Fruit fly (Drosophila melanogaster): ENCODE results near the gene msl-2.

msl-2 gene

dm6 chr2L:3465918-3466727, at the start of gene msl-2, which contains the start of gene ND-PDSW:
msl-2 (minus strand) TSS chr2L:3466112.
ND-PDSW (plus strand) TSS chr2L:3466157.
- TF ChIP-seq Pif1A (GFP tag; optimal IDR thresholded peaks at IDR 0.05), result no peak

DNA sequence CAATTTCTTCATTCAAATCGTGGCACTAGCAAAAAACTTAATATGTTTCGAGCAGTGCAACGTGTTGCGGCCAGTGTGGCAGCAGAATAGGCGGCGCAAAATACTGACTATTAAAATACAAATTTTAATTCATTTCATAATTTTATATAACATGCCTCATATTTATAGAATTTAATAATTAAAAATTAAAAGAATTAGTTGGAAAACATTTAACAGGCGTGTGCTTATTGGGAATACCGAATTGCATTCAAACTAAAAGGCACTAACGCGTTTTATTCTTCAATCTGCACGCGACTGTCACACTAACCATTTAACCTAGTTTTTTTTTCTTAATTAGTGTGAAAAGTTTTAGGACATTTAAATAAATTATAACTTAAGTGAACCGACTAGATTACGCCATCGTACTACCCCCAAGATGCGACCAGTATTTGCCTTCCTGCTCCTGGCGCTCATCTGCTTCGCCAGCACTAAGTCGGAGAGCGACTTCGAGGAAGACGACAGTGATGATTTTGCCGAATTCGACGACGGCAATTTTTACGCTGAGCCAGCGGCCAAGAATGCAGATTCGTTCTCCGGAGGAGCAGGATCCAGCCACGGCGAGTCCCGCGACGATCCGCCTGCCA, 48.8 kb upstream of the msl-2 start, which contains the start of the genes LeuRS and CG17593:
Gene LeuRS, minus strand, starts transcription at position 88 of the 623 bp plus-strand sequence.
Gene CG17593, plus strand, starts transcription at position 304 of the 623 bp plus-strand sequence.
- TF ChIP-seq rn (GFP tag; IDR thresholded peaks at IDR 0.05) (no peak), CG14655 (GFP tag; optimal IDR thresholded peaks at IDR 0.05) (no peak), CG17806 (tag; optimal IDR thresholded peaks at IDR 0.05) (no peak), gl (tag; optimal IDR thresholded peaks at IDR 0.05) (no peak), CG8301 (tag; optimal IDR thresholded peaks at IDR 0.05) (no peak), EcR (GFP tag; optimal IDR thresholded peaks at IDR 0.05) (no peak), CG12605 (GFP tag; IDR thresholded peaks at IDR 0.05) (no peak), CG8159 (tag; optimal IDR thresholded peaks at IDR 0.05) (no peak), CG10348 (GFP tag; IDR thresholded peaks at IDR 0.05) (no peak), Ets98B (GFP tag; IDR thresholded peaks at IDR 0.05) (no peak)

- TF ChIP-seq CG10348 (GFP tag; IDR thresholded peaks at IDR 0.05) (no peak), CG34367 (tag; optimal IDR thresholded peaks at IDR 0.05) (no peak), fd96Ca (GFP tag; IDR thresholded peaks at IDR 0.05) (no peak), CG17806 (tag; optimal IDR thresholded peaks at IDR 0.05) (no peak), CG14655 (GFP tag; optimal IDR thresholded peaks at IDR 0.05) (no peak), CG32121 (GFP tag; IDR thresholded peaks at IDR 0.05) (no peak), CG8159 (tag; optimal IDR thresholded peaks at IDR 0.05) (no peak), CG8301 (tag; optimal IDR thresholded peaks at IDR 0.05) (no peak)
Measured at dm6 chr2L:3510002-3510401, 44.1 kb upstream of the msl-2 start, which contains the start of gene CG31954. CG31954 (minus strand) TSS chr2L:3510102.

dm6 chr2L:3507209-3508164, 41.6 kb upstream of the msl-2 start, which contains the start of gene tim:
tim (minus strand) TSS chr2L:3508119.
- TF ChIP-seq CG10348 (GFP tag; IDR thresholded peaks at IDR 0.05) (no peak), EcR (GFP tag; optimal IDR thresholded peaks at IDR 0.05) (no peak), fd96Ca (GFP tag; IDR thresholded peaks at IDR 0.05) (peak; percentile 41; the same call in 1 of the 3 replicates), Snoo (tag; optimal IDR thresholded peaks at IDR 0.05) (no peak), CG15710 (tag; optimal IDR thresholded peaks at IDR 0.05) (no peak), CG9948 (tag; optimal IDR thresholded peaks at IDR 0.05) (no peak), CG4496 (GFP tag; IDR thresholded peaks at IDR 0.05) (peak; percentile 46; the same call in 2 of the 3 replicates)

- TF ChIP-seq Ets98B (GFP tag; IDR thresholded peaks at IDR 0.05) (0 out of 2 replicates have a peak, but pooled peaks have one; percentile 36), CG9948 (tag; optimal IDR thresholded peaks at IDR 0.05) (no peak), CG13204 (GFP tag; optimal IDR thresholded peaks at IDR 0.05) (no peak), CG34367 (tag; optimal IDR thresholded peaks at IDR 0.05) (no peak)
Measured at dm6 chr2L:3506806-3507205, 40.9 kb upstream of the msl-2 start.

DNA sequence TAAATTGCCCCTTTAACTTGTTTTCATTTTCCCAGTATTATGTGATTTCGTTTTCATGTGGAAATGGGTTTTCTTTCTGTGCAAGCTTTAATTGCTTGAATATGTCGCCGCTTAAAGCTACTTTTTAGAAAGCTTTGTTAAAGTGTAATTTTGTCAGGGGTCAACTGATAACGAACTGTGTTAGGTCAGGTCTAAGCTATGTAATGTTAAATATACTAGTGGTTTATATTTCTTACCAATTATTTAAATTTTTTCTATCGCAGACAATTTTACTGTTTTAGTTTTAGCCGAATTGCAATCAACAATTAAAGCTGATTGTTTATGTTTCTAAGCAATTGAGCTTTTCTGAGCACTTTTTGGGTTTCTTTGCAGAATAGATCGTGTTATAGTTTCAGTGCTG, 40.4 kb upstream of the msl-2 start:
- no peak for TF ChIP-seq CG17806 (tag; optimal IDR thresholded peaks at IDR 0.05)
- no peak for TF ChIP-seq Snoo (tag; optimal IDR thresholded peaks at IDR 0.05)
- no peak for TF ChIP-seq CG8159 (tag; optimal IDR thresholded peaks at IDR 0.05)
- TF ChIP-seq fd96Ca (GFP tag; IDR thresholded peaks at IDR 0.05), result no peak
- no peak for TF ChIP-seq D1 (tag; optimal IDR thresholded peaks at IDR 0.05)
- no peak for TF ChIP-seq Ets98B (GFP tag; IDR thresholded peaks at IDR 0.05)
- TF ChIP-seq Pif1B (GFP tag; optimal IDR thresholded peaks at IDR 0.05), result no peak
- TF ChIP-seq gl (tag; optimal IDR thresholded peaks at IDR 0.05), result no peak
- TF ChIP-seq CG10348 (GFP tag; IDR thresholded peaks at IDR 0.05), result no peak
- TF ChIP-seq CG8301 (tag; optimal IDR thresholded peaks at IDR 0.05), result no peak
- no peak for TF ChIP-seq CG34367 (tag; optimal IDR thresholded peaks at IDR 0.05)
- TF ChIP-seq CG15710 (tag; optimal IDR thresholded peaks at IDR 0.05), result no peak
- TF ChIP-seq CG32121 (GFP tag; IDR thresholded peaks at IDR 0.05), result no peak
- TF ChIP-seq CG12605 (GFP tag; IDR thresholded peaks at IDR 0.05), result no peak
- no peak for TF ChIP-seq rn (GFP tag; IDR thresholded peaks at IDR 0.05)
- TF ChIP-seq Pif1A (GFP tag; optimal IDR thresholded peaks at IDR 0.05), result no peak
- TF ChIP-seq CG14655 (GFP tag; optimal IDR thresholded peaks at IDR 0.05), result no peak
- no peak for TF ChIP-seq EcR (GFP tag; optimal IDR thresholded peaks at IDR 0.05)
- no peak for TF ChIP-seq CG4496 (GFP tag; IDR thresholded peaks at IDR 0.05)
